Fruit fly (Drosophila melanogaster) whole organism, embryonic: ENCODE measurements around the gene CG11920.
A peak's percentile ranks its signal among the peaks of the same experiment; 100 is the strongest.

ENCODE experiments used
- Atf3 ChIP-seq: fragments of 200-800 bp; sonication (Bioruptor generic); optimal IDR thresholded peaks from 3 replicates; lab custom pipeline; 2016; ENCODE audit warnings: missing biosample characterization, missing genetic modification characterization
- Atf6 ChIP-seq: fragments of 200-800 bp; sonication (Bioruptor generic); IDR thresholded peaks from 2 replicates; pipeline ENCODE4 v1.3.6; 2022; ENCODE audit warnings: missing biosample characterization, missing genetic modification characterization
- Awh ChIP-seq: fragments of 200-800 bp; sonication (Bioruptor generic); IDR thresholded peaks from 2 replicates; pipeline ENCODE4, ENCODE4 v1.3.6; 2022; ENCODE audit warnings: missing biosample characterization, missing genetic modification characterization
- CG10959 ChIP-seq: fragments of 200-800 bp; sonication (Bioruptor generic); IDR thresholded peaks from 2 replicates; pipeline ENCODE4 v1.3.6; 2022; ENCODE audit warnings: missing biosample characterization, missing genetic modification characterization
- CG11093 ChIP-seq: fragments of 200-800 bp; sonication (Bioruptor generic); IDR thresholded peaks from 3 replicates; pipeline ENCODE4 v1.3.6; 2022; ENCODE audit warnings: missing biosample characterization, missing genetic modification characterization
- CG11504 ChIP-seq: fragments of 200-800 bp; sonication (Bioruptor generic); optimal IDR thresholded peaks from 3 replicates; lab custom pipeline; 2019; ENCODE audit warnings: missing biosample characterization, mild to moderate bottlenecking, missing genetic modification characterization, moderate library complexity
- CG12155 ChIP-seq: fragments of 200-800 bp; sonication (Bioruptor generic); optimal IDR thresholded peaks from 3 replicates; lab custom pipeline; 2016; ENCODE audit warnings: missing biosample characterization, missing genetic modification characterization
- CG12659 ChIP-seq: fragments of 200-800 bp; sonication (Bioruptor generic); optimal IDR thresholded peaks from 3 replicates; lab custom pipeline; 2017; ENCODE audit warnings: mild to moderate bottlenecking, missing biosample characterization, missing genetic modification reagents, missing genetic modification characterization
- CG14050 ChIP-seq: fragments of 200-800 bp; sonication (Bioruptor generic); IDR thresholded peaks from 3 replicates; pipeline ENCODE4 v1.3.6; 2022; ENCODE audit warnings: missing biosample characterization, missing genetic modification characterization
- CG15073 ChIP-seq: fragments of 200-800 bp; sonication (Bioruptor generic); optimal IDR thresholded peaks from 2 replicates; lab custom pipeline; 2016; ENCODE audit warnings: missing biosample characterization, missing genetic modification characterization
- CG15601 ChIP-seq: fragments of 200-800 bp; sonication (Bioruptor generic); optimal IDR thresholded peaks from 3 replicates; lab custom pipeline; 2019; ENCODE audit warnings: missing biosample characterization, mild to moderate bottlenecking, missing genetic modification characterization, moderate library complexity
- CG17568 ChIP-seq: fragments of 200-800 bp; sonication (Bioruptor generic); optimal IDR thresholded peaks from 2 replicates; lab custom pipeline; 2018; ENCODE audit warnings: missing biosample characterization, mild to moderate bottlenecking, missing genetic modification characterization, moderate library complexity
- CG17912 ChIP-seq: fragments of 200-800 bp; sonication (Bioruptor generic); optimal IDR thresholded peaks from 2 replicates; lab custom pipeline; 2018; ENCODE audit warnings: missing biosample characterization, mild to moderate bottlenecking, missing genetic modification characterization
- CG3847 ChIP-seq: fragments of 200-800 bp; sonication (Bioruptor generic); IDR thresholded peaks from 2 replicates; pipeline ENCODE4 v1.3.6; 2022; ENCODE audit warnings: missing biosample characterization, missing genetic modification characterization
- CG4820 ChIP-seq: fragments of 200-800 bp; sonication (Bioruptor generic); optimal IDR thresholded peaks from 3 replicates; lab custom pipeline; 2016; ENCODE audit warnings: missing biosample characterization, missing genetic modification characterization
- CG7786 ChIP-seq: fragments of 200-800 bp; sonication (Bioruptor generic); optimal IDR thresholded peaks from 2 replicates; lab custom pipeline; 2016; ENCODE audit warnings: missing biosample characterization, missing genetic modification characterization
- CG8388 ChIP-seq: fragments of 200-800 bp; sonication (Bioruptor generic); optimal IDR thresholded peaks from 2 replicates; lab custom pipeline; 2019; ENCODE audit warnings: missing biosample characterization, mild to moderate bottlenecking, missing genetic modification characterization, moderate library complexity
- CG8944 ChIP-seq: fragments of 200-800 bp; sonication (Bioruptor generic); optimal IDR thresholded peaks from 3 replicates; lab custom pipeline; 2016; ENCODE audit warnings: missing biosample characterization, missing genetic modification characterization
- CG9215 ChIP-seq: fragments of 200-800 bp; sonication (Bioruptor generic); IDR thresholded peaks from 2 replicates; pipeline ENCODE4 v1.3.6; 2022; ENCODE audit warnings: missing biosample characterization, missing genetic modification characterization
- CG9609 ChIP-seq: fragments of 200-800 bp; sonication (Bioruptor generic); optimal IDR thresholded peaks from 3 replicates; lab custom pipeline; 2016; ENCODE audit warnings: missing biosample characterization, missing genetic modification characterization
- CG9817 ChIP-seq: fragments of 200-800 bp; sonication (Bioruptor generic); optimal IDR thresholded peaks from 2 replicates; lab custom pipeline; 2018; ENCODE audit warnings: missing biosample characterization, mild to moderate bottlenecking, missing genetic modification characterization, moderate library complexity
- Dad ChIP-seq: fragments of 200-800 bp; sonication (Bioruptor generic); optimal IDR thresholded peaks from 3 replicates; lab custom pipeline; 2016; ENCODE audit warnings: missing biosample characterization, missing genetic modification characterization
- Fer2 ChIP-seq: fragments of 200-800 bp; sonication (Bioruptor generic); optimal IDR thresholded peaks from 2 replicates; lab custom pipeline; 2018; ENCODE audit warnings: missing biosample characterization, mild to moderate bottlenecking, missing genetic modification characterization, moderate library complexity
- NK7.1 ChIP-seq: fragments of 200-800 bp; sonication (Bioruptor generic); optimal IDR thresholded peaks from 3 replicates; lab custom pipeline; 2016; ENCODE audit warnings: missing biosample characterization, missing genetic modification characterization
- Nf-YB ChIP-seq: fragments of 200-800 bp; sonication (Bioruptor generic); optimal IDR thresholded peaks from 3 replicates; lab custom pipeline; 2019; ENCODE audit warnings: missing biosample characterization, mild to moderate bottlenecking, missing genetic modification characterization, moderate library complexity
- Sin3A ChIP-seq: fragments of >200 bp; optimal IDR thresholded peaks from 2 replicates; lab custom pipeline; 2018
- Six4 ChIP-seq: fragments of 200-800 bp; sonication (Bioruptor generic); optimal IDR thresholded peaks from 2 replicates; lab custom pipeline; 2016; ENCODE audit warnings: missing biosample characterization, missing genetic modification characterization
- Stat92E ChIP-seq, 3 experiments: fragments of >200 bp in 2 of 3; fragments of 200-800 bp in 1 of 3; sonication (Bioruptor generic) in 1 of 3; optimal IDR thresholded peaks; 2 replicates each; lab custom pipeline; 2017 to 2019; ENCODE audit warnings: missing biosample characterization in 3 of 3, missing genetic modification characterization in 3 of 3, mild to moderate bottlenecking in 1 of 3, moderate library complexity in 1 of 3
- Xrp1 ChIP-seq: fragments of 200-800 bp; sonication (Bioruptor generic); IDR thresholded peaks from 2 replicates; pipeline ENCODE4 v1.3.6; 2022; ENCODE audit warnings: missing biosample characterization, missing genetic modification characterization
- al ChIP-seq: fragments of 200-800 bp; sonication (Bioruptor generic); IDR thresholded peaks from 2 replicates; pipeline ENCODE4 v1.3.6; 2022; ENCODE audit warnings: missing biosample characterization, missing genetic modification characterization
- ase ChIP-seq: fragments of 200-800 bp; sonication (Bioruptor generic); IDR thresholded peaks from 3 replicates; pipeline ENCODE4 v1.3.6; 2022; ENCODE audit warnings: missing biosample characterization, missing genetic modification characterization
- ash1 ChIP-seq: fragments of 200-800 bp; sonication (Bioruptor generic); optimal IDR thresholded peaks from 2 replicates; lab custom pipeline; 2018; ENCODE audit warnings: missing biosample characterization, mild to moderate bottlenecking, missing genetic modification characterization
- br ChIP-seq: fragments of >200 bp; optimal IDR thresholded peaks from 2 replicates; lab custom pipeline; 2017
- croc ChIP-seq: fragments of 200-800 bp; sonication (Bioruptor generic); conservative IDR thresholded peaks from 3 replicates; pipeline ENCODE4 v1.3.6; 2022; ENCODE audit warnings: missing biosample characterization, missing genetic modification characterization
- dan ChIP-seq: fragments of 200-800 bp; sonication (Bioruptor generic); IDR thresholded peaks from 2 replicates; pipeline ENCODE4 v1.3.6; 2022; ENCODE audit warnings: missing biosample characterization, missing genetic modification characterization
- dpn ChIP-seq, 2 experiments: fragments of 200-800 bp; sonication (Bioruptor generic); optimal IDR thresholded peaks; 3 replicates each; lab custom pipeline; 2016; ENCODE audit warnings: missing biosample characterization in 2 of 2, missing genetic modification characterization in 2 of 2
- en ChIP-seq: fragments of 200-800 bp; sonication (Bioruptor generic); optimal IDR thresholded peaks from 2 replicates; lab custom pipeline; 2016; ENCODE audit warnings: missing biosample characterization, missing genetic modification characterization
- fd3F ChIP-seq: fragments of 200-800 bp; sonication (Bioruptor generic); optimal IDR thresholded peaks from 2 replicates; lab custom pipeline; 2018; ENCODE audit warnings: missing biosample characterization, mild to moderate bottlenecking, missing genetic modification characterization, moderate library complexity
- gfzf ChIP-seq: fragments of 200-800 bp; sonication (Bioruptor generic); optimal IDR thresholded peaks from 2 replicates; lab custom pipeline; 2016; ENCODE audit warnings: missing biosample characterization, mild to moderate bottlenecking, missing genetic modification characterization, moderate library complexity
- grau ChIP-seq: fragments of 200-800 bp; optimal IDR thresholded peaks from 3 replicates; lab custom pipeline; 2019; ENCODE audit warnings: missing biosample characterization, mild to moderate bottlenecking, missing genetic modification characterization, moderate library complexity
- klu ChIP-seq: fragments of 200-800 bp; sonication (Bioruptor generic); IDR thresholded peaks from 2 replicates; pipeline ENCODE4 v1.3.6; 2022; ENCODE audit warnings: missing biosample characterization, missing genetic modification characterization
- kni ChIP-seq: fragments of 200-800 bp; sonication (Bioruptor generic); optimal IDR thresholded peaks from 3 replicates; lab custom pipeline; 2017; ENCODE audit warnings: mild to moderate bottlenecking, missing biosample characterization, missing genetic modification reagents, missing genetic modification characterization
- nmo ChIP-seq: fragments of 200-800 bp; sonication (Bioruptor generic); optimal IDR thresholded peaks from 2 replicates; lab custom pipeline; 2018; ENCODE audit warnings: missing biosample characterization, mild to moderate bottlenecking, missing genetic modification characterization, moderate library complexity
- oc ChIP-seq: fragments of 200-800 bp; sonication (Bioruptor generic); optimal IDR thresholded peaks from 2 replicates; lab custom pipeline; 2018; ENCODE audit warnings: missing biosample characterization, mild to moderate bottlenecking, missing genetic modification characterization, moderate library complexity
- otp ChIP-seq: fragments of 200-800 bp; sonication (Bioruptor generic); IDR thresholded peaks from 3 replicates; pipeline ENCODE4, ENCODE4 v1.3.6; 2022; ENCODE audit warnings: missing biosample characterization, missing genetic modification characterization
- pzg ChIP-seq: fragments of 200-800 bp; sonication (Bioruptor generic); optimal IDR thresholded peaks from 3 replicates; lab custom pipeline; 2018; ENCODE audit warnings: missing biosample characterization, mild to moderate bottlenecking, missing genetic modification characterization, moderate library complexity
- repo ChIP-seq: fragments of 200-800 bp; sonication (Bioruptor generic); optimal IDR thresholded peaks from 2 replicates; lab custom pipeline; 2016; ENCODE audit warnings: missing biosample characterization, missing genetic modification characterization
- salm ChIP-seq: fragments of 200-800 bp; sonication (Bioruptor generic); optimal IDR thresholded peaks from 2 replicates; lab custom pipeline; 2018; ENCODE audit warnings: missing biosample characterization, mild to moderate bottlenecking, missing genetic modification characterization
- schlank ChIP-seq: fragments of 200-800 bp; sonication (Bioruptor generic); optimal IDR thresholded peaks from 2 replicates; lab custom pipeline; 2018; ENCODE audit warnings: missing biosample characterization, mild to moderate bottlenecking, missing genetic modification characterization
- sob ChIP-seq: fragments of 200-800 bp; sonication (Bioruptor generic); IDR thresholded peaks from 2 replicates; pipeline ENCODE4 v1.3.6; 2022; ENCODE audit warnings: missing biosample characterization, missing genetic modification characterization
- tin ChIP-seq: fragments of 200-800 bp; sonication (Bioruptor generic); optimal IDR thresholded peaks from 3 replicates; lab custom pipeline; 2016; ENCODE audit warnings: missing biosample characterization, missing genetic modification characterization
- yki ChIP-seq: fragments of >200 bp; optimal IDR thresholded peaks from 3 replicates; lab custom pipeline; 2018

CG11920 gene

DNA sequence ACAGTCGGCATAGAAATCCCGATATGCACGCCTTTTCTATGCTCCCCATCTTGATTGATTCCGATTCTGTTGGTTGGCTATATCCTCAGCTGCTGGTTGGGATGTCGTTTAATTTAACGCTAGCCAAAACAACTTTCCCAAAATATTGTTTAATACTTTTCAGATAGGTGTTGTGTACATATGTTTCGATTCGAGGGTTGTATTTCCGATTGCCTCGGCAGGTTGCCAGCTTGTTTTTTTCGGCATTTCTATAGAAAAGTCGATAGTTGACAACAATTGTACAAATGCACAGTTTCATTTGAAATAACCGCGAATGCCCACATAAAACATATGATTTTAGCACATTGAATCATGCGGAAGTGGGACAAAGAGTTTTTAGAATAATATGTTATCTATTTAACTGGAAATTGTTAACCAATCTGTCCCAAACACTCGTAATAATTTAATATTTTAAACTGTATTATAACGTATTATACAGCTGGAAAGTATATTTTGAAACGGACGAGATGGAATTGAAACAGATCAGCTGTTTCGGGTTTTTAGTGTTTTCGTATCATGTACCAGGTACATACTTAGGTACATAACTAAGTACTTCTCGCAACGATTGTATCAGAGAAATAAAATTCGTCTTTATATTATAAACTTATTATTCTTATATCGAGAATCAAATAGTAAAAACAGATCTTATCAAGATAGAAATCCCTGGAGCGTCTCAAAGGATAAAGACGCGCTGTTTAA, 20.1 kb upstream of the CG11920 start, which contains the start of gene CG31109 (continued):
- TF ChIP-seq CG12659 (GFP tag; lab: Kevin White, UChicago) (peak; percentile 48), kni (GFP tag; lab: Kevin White, UChicago) (no peak), sob (GFP tag; lab: Robert Waterston, UW) (no peak), CG12155 (GFP tag; lab: Kevin White, UChicago) (no peak), salm (no peak), ase (GFP tag; lab: Robert Waterston, UW) (no peak), CG9215 (GFP tag; lab: Robert Waterston, UW) (no peak), CG9609 (no peak), repo (GFP tag; lab: Kevin White, UChicago) (no peak), al (GFP tag; lab: Robert Waterston, UW) (no peak), Atf6 (GFP tag; lab: Robert Waterston, UW) (no peak), CG15073 (no peak), CG9817 (tag; lab: Kevin White, UChicago) (peak; percentile 6), Stat92E (GFP tag; optimal IDR thresholded peaks at IDR 0.05; lab: Kevin White, UChicago) (no peak), grau (peak; percentile 39), Dad (GFP tag; lab: Kevin White, UChicago) (no peak), Atf3 (no peak), tin (peak; percentile 35), CG10959 (GFP tag; lab: Robert Waterston, UW) (no peak), Six4 (GFP tag; lab: Kevin White, UChicago) (peak; percentile 30), CG17568 (no peak), Sin3A (lab: Kevin White, UChicago) (peak; percentile 2), CG3847 (GFP tag; lab: Robert Waterston, UW) (peak; percentile 37; the same call in 1 of the 2 replicates), CG11504 (tag; lab: Kevin White, UChicago) (no peak), CG17912 (GFP tag; lab: Kevin White, UChicago) (no peak), otp (no peak), br (lab: Kevin White, UChicago) (no peak), NK7.1 (GFP tag; lab: Kevin White, UChicago) (no peak), CG8944 (peak; percentile 22), pzg (peak; percentile 77), nmo (peak; percentile 35), schlank (tag; lab: Kevin White, UChicago) (no peak), en (GFP tag; lab: Kevin White, UChicago) (no peak), Fer2 (tag; lab: Kevin White, UChicago) (no peak), ash1 (GFP tag; lab: Kevin White, UChicago) (no peak), klu (GFP tag; lab: Robert Waterston, UW) (no peak), dan (GFP tag; lab: Robert Waterston, UW) (no peak), CG14050 (no peak), CG8388 (GFP tag; lab: Kevin White, UChicago) (peak; percentile 5), Awh (GFP tag; lab: Robert Waterston, UW) (no peak), CG4820 (no peak), gfzf (GFP tag; lab: Kevin White, UChicago) (peak; percentile 36), croc (GFP tag; lab: Robert Waterston, UW) (no peak), dpn (GFP tag; optimal IDR thresholded peaks at IDR 0.05; lab: Kevin White, UChicago) (peak in 1 of 2 experiments; percentile 4), CG7786 (GFP tag; lab: Kevin White, UChicago) (peak; percentile 3), yki (lab: Kevin White, UChicago) (no peak), Xrp1 (GFP tag; lab: Robert Waterston, UW) (0 out of 2 replicates have a peak, but pooled peaks have one; percentile 8), CG11093 (no peak), fd3F (GFP tag; lab: Kevin White, UChicago) (no peak), CG15601 (peak; percentile 36), Nf-YB (no peak), oc (tag; lab: Kevin White, UChicago) (no peak)
